Worm (Caenorhabditis elegans): Measurements from ENCODE around the gene CC8.3.
A peak's percentile ranks its signal among the peaks of the same experiment; 100 is the strongest.

Gene CC8.3

DNA sequence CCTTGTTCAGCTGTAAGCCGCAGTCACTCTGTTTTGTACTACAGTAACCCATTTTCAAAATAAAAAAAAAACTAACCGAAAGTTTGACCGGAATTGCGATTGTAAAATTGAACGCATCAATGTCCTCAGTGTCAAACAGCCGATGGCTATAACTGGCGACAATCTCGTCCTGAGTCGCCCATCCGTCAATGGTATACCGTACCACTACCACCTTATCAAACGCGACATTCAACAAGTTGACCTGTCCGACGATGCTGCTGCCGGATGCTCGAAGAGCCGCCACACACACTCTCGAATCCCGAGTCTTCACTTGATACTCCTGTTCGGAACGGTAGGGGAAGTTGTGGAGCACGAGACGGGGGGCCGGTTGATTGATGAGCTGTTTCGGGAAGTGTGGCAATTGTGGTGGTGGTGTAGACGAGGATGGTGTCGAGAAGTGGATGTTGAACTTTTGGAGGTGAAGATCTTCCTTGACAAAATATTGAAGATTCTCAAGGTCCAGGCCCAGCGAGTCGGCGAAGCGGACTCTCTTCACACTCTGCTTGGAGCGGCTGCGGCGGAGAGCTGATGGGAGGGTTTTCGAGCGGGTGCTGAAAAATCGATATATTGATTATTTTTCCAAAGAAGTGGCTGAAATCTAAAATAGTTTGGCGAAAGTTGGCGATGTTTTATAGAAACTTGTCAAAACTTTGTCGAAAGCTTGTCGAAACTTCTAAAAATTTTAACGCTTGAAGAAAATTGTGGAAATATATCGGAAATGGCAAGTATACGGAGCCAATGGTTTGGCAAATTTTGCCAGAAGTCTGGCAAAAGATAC, 4.5 kb upstream of the CC8.3 start:
- TF ChIP-seq flt-1 (GFP tag; IDR thresholded peaks at IDR 0.05) (no peak), tab-1 (GFP tag; IDR thresholded peaks at IDR 0.05) (no peak), klf-2 (GFP tag; conservative IDR thresholded peaks at IDR 0.05) (no peak), med-1 (GFP tag; optimal IDR thresholded peaks at IDR 0.05; ENCODE audit: insufficient read depth) (no peak), T22C8.4 (GFP tag; IDR thresholded peaks at IDR 0.05) (0 out of 2 replicates have a peak, but pooled peaks have one; percentile 11), ref-1 (GFP tag; conservative IDR thresholded peaks at IDR 0.05) (no peak)

DNA sequence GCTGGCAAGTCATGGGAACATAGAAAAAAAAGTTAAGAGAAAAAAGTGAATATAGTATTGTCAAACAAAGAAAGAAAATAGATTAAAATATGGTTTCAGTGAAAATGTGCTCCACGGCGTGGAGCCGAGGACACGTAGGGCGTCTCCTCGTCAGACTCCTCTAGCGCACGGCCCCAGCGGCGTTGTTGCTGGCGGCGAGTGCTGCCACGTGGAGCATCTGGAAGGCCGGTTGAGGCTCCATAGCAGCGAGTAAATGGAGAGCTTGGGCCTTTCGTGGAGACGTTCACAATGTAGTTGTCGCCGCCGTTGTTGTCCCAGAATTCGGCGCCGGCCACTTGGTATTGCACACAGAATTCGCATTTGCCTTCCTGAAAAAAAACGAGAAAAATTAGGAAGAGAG, 3.4 kb upstream of the CC8.3 start:
- no peak for TF ChIP-seq tab-1 (GFP tag; IDR thresholded peaks at IDR 0.05)
- no peak for TF ChIP-seq cog-1 (tag; optimal IDR thresholded peaks at IDR 0.05)
- TF ChIP-seq T22C8.4 (GFP tag; IDR thresholded peaks at IDR 0.05) = no peak
- no peak for TF ChIP-seq ztf-23 (GFP tag; IDR thresholded peaks at IDR 0.05)
- TF ChIP-seq klf-2 (GFP tag; conservative IDR thresholded peaks at IDR 0.05) = no peak

ce11 chrIV:3644863-3645378, 2.8 kb upstream of the CC8.3 start:
- TF ChIP-seq med-1 (GFP tag; optimal IDR thresholded peaks at IDR 0.05; ENCODE audit: insufficient read depth) (no peak), cog-1 (tag; optimal IDR thresholded peaks at IDR 0.05) (no peak), ztf-29 (GFP tag; IDR thresholded peaks at IDR 0.05) (no peak), T22C8.4 (GFP tag; IDR thresholded peaks at IDR 0.05) (no peak), klf-2 (GFP tag; conservative IDR thresholded peaks at IDR 0.05) (no peak), ref-1 (GFP tag; conservative IDR thresholded peaks at IDR 0.05) (no peak), tab-1 (GFP tag; IDR thresholded peaks at IDR 0.05) (no peak), flt-1 (GFP tag; IDR thresholded peaks at IDR 0.05) (no peak), ztf-23 (GFP tag; IDR thresholded peaks at IDR 0.05) (no peak)

ce11 chrIV:3638250-3638926, 3.7 kb downstream of the CC8.3 start:
- TF ChIP-seq ztf-29 (GFP tag; IDR thresholded peaks at IDR 0.05) (no peak), tab-1 (GFP tag; IDR thresholded peaks at IDR 0.05) (no peak), ref-1 (GFP tag; conservative IDR thresholded peaks at IDR 0.05) (no peak), T22C8.4 (GFP tag; IDR thresholded peaks at IDR 0.05) (no peak), klf-2 (GFP tag; conservative IDR thresholded peaks at IDR 0.05) (no peak), ztf-23 (GFP tag; IDR thresholded peaks at IDR 0.05) (no peak), flt-1 (GFP tag; IDR thresholded peaks at IDR 0.05) (no peak), med-1 (GFP tag; optimal IDR thresholded peaks at IDR 0.05; ENCODE audit: insufficient read depth) (no peak), cog-1 (tag; optimal IDR thresholded peaks at IDR 0.05) (no peak)

DNA sequence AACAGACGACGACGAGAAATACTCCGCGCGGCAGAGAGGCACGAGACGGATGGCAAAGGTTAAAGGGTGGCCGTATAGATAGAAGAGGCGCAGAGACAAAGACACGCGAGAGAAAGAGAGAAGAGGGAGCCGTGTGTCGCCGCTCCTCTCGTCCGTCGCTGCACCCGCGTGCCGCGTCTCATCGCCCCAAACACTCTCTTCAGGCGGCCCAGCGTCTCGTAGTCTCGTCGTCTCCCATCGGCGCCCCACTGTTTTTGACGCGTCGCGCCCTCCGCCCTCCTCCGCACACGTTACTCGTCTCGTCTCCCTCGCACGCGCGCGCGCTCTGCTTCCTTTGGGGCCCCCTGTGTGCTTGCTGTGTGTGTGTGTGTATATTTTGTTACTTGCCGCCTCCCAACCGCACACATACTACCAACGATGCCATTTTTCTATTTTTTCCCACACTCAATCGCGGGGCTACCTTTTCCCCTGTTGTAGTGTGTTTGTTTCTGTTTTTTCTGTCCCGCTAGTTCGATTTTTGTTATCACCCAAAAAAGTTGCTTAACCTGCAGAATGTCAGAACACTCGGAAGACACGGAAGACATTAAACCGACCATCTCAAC, 5.5 kb downstream of the CC8.3 start, which contains the start of gene madf-9:
madf-9 (plus strand) TSS at position 552 of the 602 bp plus-strand sequence.
- TF ChIP-seq med-1 (GFP tag; optimal IDR thresholded peaks at IDR 0.05; ENCODE audit: insufficient read depth) (no peak), cog-1 (tag; optimal IDR thresholded peaks at IDR 0.05) (peak; percentile 12), T22C8.4 (GFP tag; IDR thresholded peaks at IDR 0.05) (no peak), tab-1 (GFP tag; IDR thresholded peaks at IDR 0.05) (no peak), klf-2 (GFP tag; conservative IDR thresholded peaks at IDR 0.05) (no peak), ztf-23 (GFP tag; IDR thresholded peaks at IDR 0.05) (no peak), ref-1 (GFP tag; conservative IDR thresholded peaks at IDR 0.05) (0 out of 2 replicates have a peak, but pooled peaks have one; percentile 6), flt-1 (GFP tag; IDR thresholded peaks at IDR 0.05) (peak; percentile 18; the same call in 1 of the 2 replicates), ztf-29 (GFP tag; IDR thresholded peaks at IDR 0.05) (no peak)

DNA sequence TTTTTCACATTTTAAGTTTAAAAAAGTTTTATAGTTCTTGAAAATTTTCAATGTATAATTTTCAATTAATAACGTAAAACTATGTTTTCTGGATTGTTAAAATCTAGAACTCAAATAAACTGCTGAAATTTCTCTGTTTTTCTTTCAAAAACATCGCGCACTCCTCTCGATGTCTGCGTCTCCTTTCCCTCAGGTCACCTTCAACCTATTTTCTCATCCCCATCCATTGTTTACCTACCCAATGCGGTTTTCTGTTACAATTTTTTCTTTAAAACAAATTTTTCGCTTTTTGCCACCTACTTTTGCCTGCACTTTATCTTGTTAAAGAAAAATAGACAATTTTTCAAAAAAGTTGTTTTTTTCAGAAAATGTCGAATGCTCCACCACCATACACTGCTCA, 8.8 kb downstream of the CC8.3 start, which contains the start of gene ZC416.2:
ZC416.2 (plus strand) TSS at position 366 of the 400 bp plus-strand sequence.
- no peak for TF ChIP-seq ztf-23 (GFP tag; IDR thresholded peaks at IDR 0.05)
- TF ChIP-seq med-1 (GFP tag; optimal IDR thresholded peaks at IDR 0.05; ENCODE audit: insufficient read depth) = no peak
- no peak for TF ChIP-seq ref-1 (GFP tag; conservative IDR thresholded peaks at IDR 0.05)
- TF ChIP-seq flt-1 (GFP tag; IDR thresholded peaks at IDR 0.05) = no peak
- TF ChIP-seq tab-1 (GFP tag; IDR thresholded peaks at IDR 0.05) = no peak
- TF ChIP-seq ztf-29 (GFP tag; IDR thresholded peaks at IDR 0.05) = no peak
- TF ChIP-seq klf-2 (GFP tag; conservative IDR thresholded peaks at IDR 0.05) = no peak
- TF ChIP-seq cog-1 (tag; optimal IDR thresholded peaks at IDR 0.05) = no peak
- TF ChIP-seq T22C8.4 (GFP tag; IDR thresholded peaks at IDR 0.05) = no peak

- TF ChIP-seq med-1 (GFP tag; optimal IDR thresholded peaks at IDR 0.05; ENCODE audit: insufficient read depth) (no peak), flt-1 (GFP tag; IDR thresholded peaks at IDR 0.05) (no peak), T22C8.4 (GFP tag; IDR thresholded peaks at IDR 0.05) (no peak), ref-1 (GFP tag; conservative IDR thresholded peaks at IDR 0.05) (no peak), cog-1 (tag; optimal IDR thresholded peaks at IDR 0.05) (no peak), ztf-29 (GFP tag; IDR thresholded peaks at IDR 0.05) (no peak), ztf-23 (GFP tag; IDR thresholded peaks at IDR 0.05) (no peak), klf-2 (GFP tag; conservative IDR thresholded peaks at IDR 0.05) (no peak), tab-1 (GFP tag; IDR thresholded peaks at IDR 0.05) (no peak)
Measured at ce11 chrIV:3632475-3632874, 9.6 kb downstream of the CC8.3 start.

ce11 chrIV:3628896-3629641, 13.0 kb downstream of the CC8.3 start:
- peak; percentile 46; the same call in 1 of the 2 replicates for TF ChIP-seq T22C8.4 (GFP tag; IDR thresholded peaks at IDR 0.05)
- TF ChIP-seq med-1 (GFP tag; optimal IDR thresholded peaks at IDR 0.05; ENCODE audit: insufficient read depth) = no peak

Data from whole organism, midembryonic.